Worm (Caenorhabditis elegans): ENCODE results near the gene fbxa-9.
A peak's percentile ranks its signal among the peaks of the same experiment; 100 is the strongest.

Gene fbxa-9

ce11 chrIII:2290222-2290938 is 23.9 kb downstream of the fbxa-9 start:
- peak; percentile 82 for TF ChIP-seq tbp1 (GFP tag; optimal IDR thresholded peaks at IDR 0.05)
- TF ChIP-seq lin-26 (GFP tag; IDR thresholded peaks at IDR 0.05): peak; percentile 65; the same call in 1 of the 2 replicates
- peak; percentile 7 for TF ChIP-seq lsl-1 (GFP tag; optimal IDR thresholded peaks at IDR 0.05)
- TF ChIP-seq hmg-1.2 (GFP tag; IDR thresholded peaks at IDR 0.05): peak; percentile 29; the same call in 1 of the 2 replicates
- TF ChIP-seq B0261.1 (tag; optimal IDR thresholded peaks at IDR 0.05): peak; percentile 62
- peak; percentile 26 for TF ChIP-seq rpc-1 (optimal IDR thresholded peaks at IDR 0.05)
- TF ChIP-seq rpc-1 (tag; optimal IDR thresholded peaks at IDR 0.05): peak; percentile 67
- TF ChIP-seq mcd-1 (GFP tag; IDR thresholded peaks at IDR 0.05): 0 out of 2 replicates have a peak, but pooled peaks have one; percentile 13

DNA sequence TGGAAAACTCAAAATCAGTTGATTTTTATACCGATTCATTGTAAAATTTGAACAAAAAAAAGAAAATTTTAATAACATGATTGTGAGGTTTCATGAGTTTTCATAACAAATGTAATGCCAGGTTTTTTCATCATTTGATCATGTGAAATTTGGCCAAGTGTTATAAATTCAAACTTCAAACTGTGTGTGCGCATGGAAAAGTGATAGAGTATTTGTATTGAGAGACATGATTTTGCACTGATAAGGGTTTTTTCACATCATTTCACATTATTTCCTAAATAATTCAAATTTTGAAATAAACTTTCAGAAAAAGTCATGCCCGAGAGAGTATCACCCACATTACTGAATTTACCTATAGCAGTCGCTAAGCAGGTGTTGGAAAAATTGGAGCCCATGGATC is 24.7 kb downstream of the fbxa-9 start, which contains the start of gene fbxa-219:
Gene fbxa-219 (plus strand): TSS at position 277 of the 400 bp plus-strand sequence.
- TF ChIP-seq cebp-2 (GFP tag; IDR thresholded peaks at IDR 0.05) (no peak), nhr-80 (tag; optimal IDR thresholded peaks at IDR 0.05) (peak; percentile 35), ekl-4 (GFP tag; IDR thresholded peaks at IDR 0.05) (no peak), nhr-90 (tag; optimal IDR thresholded peaks at IDR 0.05) (no peak), lsl-1 (GFP tag; optimal IDR thresholded peaks at IDR 0.05) (no peak), aptf-2 (GFP tag; conservative IDR thresholded peaks at IDR 0.05) (no peak), madf-10 (tag; optimal IDR thresholded peaks at IDR 0.05) (no peak), ceh-79 (tag; optimal IDR thresholded peaks at IDR 0.05) (no peak), let-526 (GFP tag; IDR thresholded peaks at IDR 0.05) (no peak), ZK185.1 (tag; optimal IDR thresholded peaks at IDR 0.05; ENCODE audit: poor library complexity, severe bottlenecking) (no peak), athp-1 (tag; optimal IDR thresholded peaks at IDR 0.05) (no peak), sea-2 (GFP tag; IDR thresholded peaks at IDR 0.05) (no peak), lin-40 (tag; optimal IDR thresholded peaks at IDR 0.05) (no peak), egl-44 (GFP tag; IDR thresholded peaks at IDR 0.05) (no peak), cebp-1 (GFP tag; IDR thresholded peaks at IDR 0.05) (no peak), cebp-1 (tag; optimal IDR thresholded peaks at IDR 0.05) (peak; percentile 22), nhr-120 (GFP tag; IDR thresholded peaks at IDR 0.05) (no peak), snpc-3.4 (tag; optimal IDR thresholded peaks at IDR 0.05) (no peak), K11D2.4 (GFP tag; IDR thresholded peaks at IDR 0.05) (no peak)

ce11 chrIII:2294736-2295135 is 28.3 kb downstream of the fbxa-9 start:
- TF ChIP-seq lin-26 (GFP tag; IDR thresholded peaks at IDR 0.05): no peak
- no peak for TF ChIP-seq ets-4 (GFP tag; optimal IDR thresholded peaks at IDR 0.05)
- no peak for TF ChIP-seq die-1 (tag; optimal IDR thresholded peaks at IDR 0.05)
- peak; percentile 30 for TF ChIP-seq nhr-80 (tag; optimal IDR thresholded peaks at IDR 0.05)

DNA sequence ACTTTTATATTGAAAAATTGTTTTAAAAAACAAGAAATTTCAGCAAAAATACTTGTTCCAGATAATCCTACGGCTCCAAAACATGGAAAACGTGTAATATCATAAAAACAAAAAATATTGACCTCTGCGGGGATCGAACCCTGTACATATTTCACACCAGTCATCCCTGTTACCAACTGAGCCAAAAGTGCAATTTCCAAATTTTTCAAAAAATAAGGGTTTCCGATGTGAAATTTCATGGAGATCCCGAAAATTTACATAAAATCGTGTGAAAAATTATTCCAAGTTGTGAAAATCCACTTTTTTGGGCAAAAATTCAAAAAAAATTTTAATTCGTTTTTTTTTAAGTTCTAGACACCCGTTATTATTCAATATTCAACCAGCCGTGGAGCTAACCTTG is 37.7 kb downstream of the fbxa-9 start:
- TF ChIP-seq die-1 (tag; optimal IDR thresholded peaks at IDR 0.05) (peak; percentile 47), lin-26 (GFP tag; IDR thresholded peaks at IDR 0.05) (0 out of 2 replicates have a peak, but pooled peaks have one; percentile 41), tlf-1 (GFP tag; optimal IDR thresholded peaks at IDR 0.05) (no peak), akir-1 (GFP tag; optimal IDR thresholded peaks at IDR 0.05) (no peak), hmg-20 (GFP tag; IDR thresholded peaks at IDR 0.05) (no peak), lsy-27 (tag; optimal IDR thresholded peaks at IDR 0.05; ENCODE audit: borderline replicate concordance, insufficient read depth) (no peak), ztf-6 (GFP tag; IDR thresholded peaks at IDR 0.05) (no peak), ztf-18 (tag; optimal IDR thresholded peaks at IDR 0.05) (no peak), madf-10 (tag; optimal IDR thresholded peaks at IDR 0.05) (no peak), tbp1 (GFP tag; optimal IDR thresholded peaks at IDR 0.05) (peak; percentile 85), snpc-4 (GFP tag; optimal IDR thresholded peaks at IDR 0.05) (no peak), snpc-4 (tag; optimal IDR thresholded peaks at IDR 0.05) (no peak), dpl-1 (GFP tag; optimal IDR thresholded peaks at IDR 0.05) (no peak), gei-17 (GFP tag; optimal IDR thresholded peaks at IDR 0.05) (no peak), attf-5 (GFP tag; optimal IDR thresholded peaks at IDR 0.05) (no peak), C17E4.6 (GFP tag; IDR thresholded peaks at IDR 0.05) (no peak), ztf-22 (GFP tag; optimal IDR thresholded peaks at IDR 0.05) (no peak), B0261.1 (tag; optimal IDR thresholded peaks at IDR 0.05) (peak; percentile 43), D2030.7 (GFP tag; IDR thresholded peaks at IDR 0.05) (peak; percentile 25; the same call in 1 of the 2 replicates), ceh-91 (GFP tag; IDR thresholded peaks at IDR 0.05) (no peak), unc-62 (GFP tag; optimal IDR thresholded peaks at IDR 0.05) (no peak)
